Worm (Caenorhabditis elegans): ENCODE results near the gene R12B2.2.

The R12B2.2 gene

ce11 chrIII:5841676-5842075 is 34.9 kb downstream of the R12B2.2 start (continued):
- TF ChIP-seq ceh-16 (tag; optimal IDR thresholded peaks at IDR 0.05), result no peak
- TF ChIP-seq skn-1 (tag; optimal IDR thresholded peaks at IDR 0.05), result no peak
- no peak for TF ChIP-seq sea-2 (GFP tag; optimal IDR thresholded peaks at IDR 0.05)
- TF ChIP-seq ama-1 (optimal IDR thresholded peaks at IDR 0.05), result no peak
- no peak for TF ChIP-seq fkh-2 (tag; optimal IDR thresholded peaks at IDR 0.05)
- no peak for TF ChIP-seq snpc-4 (tag; optimal IDR thresholded peaks at IDR 0.05)
- TF ChIP-seq eor-1 (tag; optimal IDR thresholded peaks at IDR 0.05), result no peak
- TF ChIP-seq nhr-25 (tag; optimal IDR thresholded peaks at IDR 0.05), result peak; percentile 74
- no peak for TF ChIP-seq ZK546.5 (tag; optimal IDR thresholded peaks at IDR 0.05)
- no peak for TF ChIP-seq nhr-67 (tag; optimal IDR thresholded peaks at IDR 0.05)
- no peak for TF ChIP-seq aly-2 (tag; optimal IDR thresholded peaks at IDR 0.05)
- TF ChIP-seq mml-1 (tag; optimal IDR thresholded peaks at IDR 0.05), result no peak
- no peak for TF ChIP-seq elt-3 (tag; optimal IDR thresholded peaks at IDR 0.05)
- TF ChIP-seq jun-1 (tag; optimal IDR thresholded peaks at IDR 0.05), result peak; percentile 23
- no peak for TF ChIP-seq unc-62 (GFP tag; optimal IDR thresholded peaks at IDR 0.05)

- TF ChIP-seq hmg-11 (tag; optimal IDR thresholded peaks at IDR 0.05), result peak; percentile 7
- no peak for TF ChIP-seq nhr-11 (tag; optimal IDR thresholded peaks at IDR 0.05)
- TF ChIP-seq nfya-1 (tag; optimal IDR thresholded peaks at IDR 0.05; ENCODE audit: insufficient read depth), result peak; percentile 23
- TF ChIP-seq pha-4 (tag; optimal IDR thresholded peaks at IDR 0.05), result peak; percentile 60
Observed at ce11 chrIII:5842920-5843319, 36.1 kb downstream of the R12B2.2 start.

- TF ChIP-seq mdl-1 (tag; optimal IDR thresholded peaks at IDR 0.05), result no peak
- peak; percentile 71 for TF ChIP-seq pha-4 (tag; optimal IDR thresholded peaks at IDR 0.05)
- TF ChIP-seq lin-39 (tag; optimal IDR thresholded peaks at IDR 0.05), result peak; percentile 21
- TF ChIP-seq ceh-82 (tag; optimal IDR thresholded peaks at IDR 0.05), result no peak
Observed at ce11 chrIII:5843662-5844061, 36.8 kb downstream of the R12B2.2 start.

- TF ChIP-seq nhr-28 (tag; optimal IDR thresholded peaks at IDR 0.05) (no peak), unc-62 (GFP tag; optimal IDR thresholded peaks at IDR 0.05) (peak; percentile 35), zag-1 (tag; optimal IDR thresholded peaks at IDR 0.05) (peak; percentile 61), snpc-4 (tag; optimal IDR thresholded peaks at IDR 0.05) (peak; percentile 2), nhr-11 (tag; optimal IDR thresholded peaks at IDR 0.05) (peak; percentile 56), nhr-25 (tag; optimal IDR thresholded peaks at IDR 0.05) (no peak), sea-2 (GFP tag; optimal IDR thresholded peaks at IDR 0.05) (no peak), nhr-77 (tag; optimal IDR thresholded peaks at IDR 0.05) (no peak), eor-1 (tag; optimal IDR thresholded peaks at IDR 0.05) (no peak), mdl-1 (tag; optimal IDR thresholded peaks at IDR 0.05) (peak; percentile 85), lin-15B (tag; optimal IDR thresholded peaks at IDR 0.05) (peak; percentile 4), egl-5 (tag; optimal IDR thresholded peaks at IDR 0.05) (no peak), skn-1 (tag; optimal IDR thresholded peaks at IDR 0.05) (peak; percentile 12), egl-27 (tag; optimal IDR thresholded peaks at IDR 0.05) (no peak), elt-1 (tag; optimal IDR thresholded peaks at IDR 0.05) (peak; percentile 15), fkh-10 (GFP tag; optimal IDR thresholded peaks at IDR 0.05) (peak; percentile 88), nhr-23 (tag; optimal IDR thresholded peaks at IDR 0.05) (no peak), ama-1 (optimal IDR thresholded peaks at IDR 0.05) (no peak), fos-1 (tag; optimal IDR thresholded peaks at IDR 0.05) (no peak), hmg-11 (tag; optimal IDR thresholded peaks at IDR 0.05) (peak; percentile 76), aly-2 (tag; optimal IDR thresholded peaks at IDR 0.05) (no peak), lin-39 (tag; optimal IDR thresholded peaks at IDR 0.05) (peak; percentile 74), nfya-1 (tag; optimal IDR thresholded peaks at IDR 0.05; ENCODE audit: insufficient read depth) (peak; percentile 85), unc-39 (tag; optimal IDR thresholded peaks at IDR 0.05) (no peak), pqm-1 (tag; optimal IDR thresholded peaks at IDR 0.05) (no peak)
Observed at ce11 chrIII:5845483-5845882, 38.7 kb downstream of the R12B2.2 start.

- TF ChIP-seq nfya-1 (tag; optimal IDR thresholded peaks at IDR 0.05; ENCODE audit: insufficient read depth), result peak; percentile 46
- no peak for TF ChIP-seq R02D3.7 (tag; optimal IDR thresholded peaks at IDR 0.05)
- peak; percentile 74 for TF ChIP-seq fkh-10 (GFP tag; optimal IDR thresholded peaks at IDR 0.05)
Observed at ce11 chrIII:5846412-5846811, 39.6 kb downstream of the R12B2.2 start.
